Worm (Caenorhabditis elegans) whole organism, late embryonic: ENCODE data around the gene T28A11.22.

ENCODE experiments used
- C38D4.7 ChIP-seq: fragments of 200-800 bp; sonication (Bioruptor generic); optimal IDR thresholded peaks from 2 replicates; lab custom pipeline; 2018; ENCODE audit warnings: mild to moderate bottlenecking, missing genetic modification characterization, moderate library complexity, missing compliant biosample characterization
- F13H6.1 ChIP-seq: sonication (generic microtip); optimal IDR thresholded peaks from 2 replicates; lab custom pipeline; 2016; ENCODE audit warnings: missing genetic modification characterization, missing compliant biosample characterization
- K09A11.1 ChIP-seq: sonication (generic microtip); optimal IDR thresholded peaks from 2 replicates; lab custom pipeline; 2017; ENCODE audit warnings: antibody characterized with exemption, mild to moderate bottlenecking, missing genetic modification characterization, missing compliant biosample characterization; ENCODE audit not compliant: insufficient read depth
- T23F11.4 ChIP-seq: fragments of 200-800 bp; sonication (Bioruptor generic); optimal IDR thresholded peaks from 2 replicates; lab custom pipeline; 2018; ENCODE audit warnings: mild to moderate bottlenecking, missing genetic modification characterization, missing compliant biosample characterization
- Y22D7AL.16 ChIP-seq: sonication (generic microtip); optimal IDR thresholded peaks from 2 replicates; lab custom pipeline; 2016; ENCODE audit warnings: missing genetic modification characterization, missing compliant biosample characterization
- ceh-14 ChIP-seq: sonication (generic microtip); optimal IDR thresholded peaks from 2 replicates; lab custom pipeline; 2016; ENCODE audit warnings: missing genotype, missing genetic modification characterization, missing compliant biosample characterization
- ceh-19 ChIP-seq: fragments of 200-800 bp; sonication (Bioruptor generic); optimal IDR thresholded peaks from 2 replicates; lab custom pipeline; 2018; ENCODE audit warnings: mild to moderate bottlenecking, missing genetic modification characterization, missing compliant biosample characterization
- ceh-24 ChIP-seq: sonication (generic microtip); optimal IDR thresholded peaks from 2 replicates; lab custom pipeline; 2016; ENCODE audit warnings: mild to moderate bottlenecking, missing genetic modification characterization, missing compliant biosample characterization
- ceh-34 ChIP-seq: sonication (generic microtip); optimal IDR thresholded peaks from 2 replicates; lab custom pipeline; 2016; ENCODE audit warnings: mild to moderate bottlenecking, missing genetic modification characterization, missing compliant biosample characterization
- ceh-48 ChIP-seq: sonication (generic microtip); optimal IDR thresholded peaks from 2 replicates; lab custom pipeline; 2016; ENCODE audit warnings: missing genetic modification characterization, inconsistent platforms, missing compliant biosample characterization
- ceh-6 ChIP-seq: fragments of 200-800 bp; sonication (Bioruptor generic); optimal IDR thresholded peaks from 2 replicates; lab custom pipeline; 2018; ENCODE audit warnings: mild to moderate bottlenecking, missing genetic modification characterization, missing compliant biosample characterization
- ceh-9 ChIP-seq: sonication (generic microtip); optimal IDR thresholded peaks from 2 replicates; lab custom pipeline; 2016; ENCODE audit warnings: mild to moderate bottlenecking, missing genetic modification characterization, inconsistent platforms, missing compliant biosample characterization
- dmd-4 ChIP-seq: sonication (generic microtip); optimal IDR thresholded peaks from 2 replicates; lab custom pipeline; 2016; ENCODE audit warnings: borderline replicate concordance, missing genetic modification characterization, missing compliant biosample characterization
- gmeb-2 ChIP-seq: sonication (generic microtip); optimal IDR thresholded peaks from 2 replicates; lab custom pipeline; 2016; ENCODE audit warnings: missing genetic modification characterization, inconsistent platforms, missing compliant biosample characterization
- hlh-13 ChIP-seq: fragments of 200-800 bp; sonication (Bioruptor generic); optimal IDR thresholded peaks from 2 replicates; lab custom pipeline; 2018; ENCODE audit warnings: mild to moderate bottlenecking, missing genetic modification characterization, missing compliant biosample characterization
- hlh-30 ChIP-seq: sonication (generic microtip); optimal IDR thresholded peaks from 2 replicates; lab custom pipeline; 2017; ENCODE audit warnings: antibody characterized with exemption, missing genetic modification characterization, missing compliant biosample characterization; ENCODE audit not compliant: insufficient read depth
- hlh-8 ChIP-seq: sonication (generic microtip); optimal IDR thresholded peaks from 2 replicates; lab custom pipeline; 2016; ENCODE audit warnings: missing genotype, missing genetic modification characterization, missing compliant biosample characterization
- mec-3 ChIP-seq: sonication (generic microtip); optimal IDR thresholded peaks from 2 replicates; lab custom pipeline; 2016; ENCODE audit warnings: borderline replicate concordance, missing genetic modification characterization, missing compliant biosample characterization
- nfya-1 ChIP-seq: sonication (generic microtip); optimal IDR thresholded peaks from 2 replicates; lab custom pipeline; 2017; ENCODE audit warnings: missing genetic modification characterization, mild to moderate bottlenecking, missing compliant biosample characterization, antibody characterized with exemption, moderate library complexity
- nhr-11 ChIP-seq: fragments of 150-350 bp; optimal IDR thresholded peaks from 2 replicates; lab custom pipeline; 2014; ENCODE audit warnings: missing biosample characterization, missing genetic modification characterization
- nhr-232 ChIP-seq: sonication (generic microtip); optimal IDR thresholded peaks from 2 replicates; lab custom pipeline; 2016; ENCODE audit warnings: missing genetic modification characterization, missing compliant biosample characterization
- npax-4 ChIP-seq: sonication (generic microtip); optimal IDR thresholded peaks from 2 replicates; lab custom pipeline; 2016; ENCODE audit warnings: missing genetic modification characterization, missing compliant biosample characterization
- pha-2 ChIP-seq: sonication (generic microtip); optimal IDR thresholded peaks from 2 replicates; lab custom pipeline; 2017; ENCODE audit warnings: mild to moderate bottlenecking, missing genetic modification characterization, missing compliant biosample characterization
- pha-4 ChIP-seq: fragments of 150-350 bp; optimal IDR thresholded peaks from 2 replicates; lab custom pipeline; 2018; ENCODE audit warnings: missing biosample characterization, missing genetic modification reagents, missing genetic modification characterization
- sdc-2 ChIP-seq: sonication (generic microtip); optimal IDR thresholded peaks from 2 replicates; lab custom pipeline; 2016; ENCODE audit warnings: missing genotype, missing genetic modification characterization, missing compliant biosample characterization
- sox-2 ChIP-seq: fragments of 200-800 bp; sonication (Bioruptor generic); IDR thresholded peaks from 2 replicates; pipeline ENCODE4 v1.3.6; 2022; ENCODE audit warnings: missing genetic modification reagents, missing genetic modification characterization, missing compliant biosample characterization
- ttx-3 ChIP-seq: sonication (generic microtip); optimal IDR thresholded peaks from 2 replicates; lab custom pipeline; 2016; ENCODE audit warnings: missing genetic modification reagents, missing genetic modification characterization, missing compliant biosample characterization
- unc-3 ChIP-seq, 2 experiments: fragments of 200-800 bp in 1 of 2; sonication (Bioruptor generic) in 1 of 2; sonication (generic microtip) in 1 of 2; conservative IDR thresholded peaks in 1 of 2; optimal IDR thresholded peaks in 1 of 2; 2 replicates each; pipeline versions ENCODE4 v1.3.6 to Lab custom; 2016 to 2022; ENCODE audit warnings: missing compliant biosample characterization in 2 of 2, missing genetic modification characterization in 2 of 2, missing genetic modification reagents in 1 of 2
- unc-42 ChIP-seq: sonication (generic microtip); optimal IDR thresholded peaks from 2 replicates; lab custom pipeline; 2016; ENCODE audit warnings: missing genotype, missing genetic modification characterization, missing compliant biosample characterization
- unc-55 ChIP-seq: sonication (generic microtip); optimal IDR thresholded peaks from 2 replicates; lab custom pipeline; 2017; ENCODE audit warnings: missing biosample characterization, missing genetic modification reagents, missing genetic modification characterization
- unc-86 ChIP-seq: sonication (generic microtip); optimal IDR thresholded peaks from 2 replicates; lab custom pipeline; 2016; ENCODE audit warnings: missing genetic modification characterization, missing compliant biosample characterization
- zip-5 ChIP-seq: sonication (generic microtip); optimal IDR thresholded peaks from 2 replicates; lab custom pipeline; 2016; ENCODE audit warnings: missing genetic modification characterization, missing compliant biosample characterization
- ztf-16 ChIP-seq: sonication (generic microtip); optimal IDR thresholded peaks from 2 replicates; lab custom pipeline; 2017; ENCODE audit warnings: missing genetic modification characterization, missing compliant biosample characterization

The T28A11.22 gene

DNA sequence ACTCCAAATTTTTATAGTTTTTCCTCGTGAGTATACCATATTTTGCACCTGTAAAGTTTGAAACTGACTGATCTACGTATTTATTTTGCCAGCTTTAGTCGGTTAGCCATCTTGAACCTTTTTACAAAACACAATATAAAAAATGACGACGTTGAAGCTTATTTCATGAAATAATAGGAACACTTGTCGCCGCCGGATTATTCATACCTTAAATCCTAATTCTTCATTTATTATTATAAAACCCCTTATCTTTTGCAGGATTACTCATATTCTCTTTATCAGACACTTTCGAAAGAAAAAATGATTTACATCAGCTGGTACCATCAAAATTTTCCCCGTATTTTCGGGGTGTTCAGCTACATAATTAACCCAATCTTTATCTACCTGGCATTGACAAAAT is 9.9 kb upstream of the T28A11.22 start, which contains the start of gene srj-8:
Gene srj-8, plus strand, starts transcription at position 301 of the 400 bp plus-strand sequence.
- TF ChIP-seq F13H6.1 (tag; lab: Kevin White, UChicago) (no peak), dmd-4 (tag; lab: Kevin White, UChicago) (no peak), sox-2 (GFP tag; lab: Robert Waterston, UW) (no peak), T23F11.4 (GFP tag; lab: Kevin White, UChicago) (no peak), K09A11.1 (no peak), ceh-24 (tag; lab: Kevin White, UChicago) (no peak), ceh-9 (tag; lab: Kevin White, UChicago) (no peak), hlh-30 (no peak)

- TF ChIP-seq Y22D7AL.16 (tag; lab: Kevin White, UChicago) = no peak
- no peak for TF ChIP-seq mec-3
- no peak for TF ChIP-seq C38D4.7 (GFP tag; lab: Kevin White, UChicago)
- TF ChIP-seq ztf-16 = no peak
- no peak for TF ChIP-seq T23F11.4 (GFP tag; lab: Kevin White, UChicago)
Measured at ce11 chrV:3250153-3250552, 7.2 kb upstream of the T28A11.22 start, which contains the start of gene T28A11.13. TSS of gene T28A11.13 (minus strand) at chrV:3250253.

- TF ChIP-seq hlh-13 (GFP tag; lab: Kevin White, UChicago) (no peak), ceh-34 (tag; lab: Kevin White, UChicago) (no peak), ceh-6 (GFP tag; lab: Kevin White, UChicago) (no peak), pha-4 (tag; lab: Kevin White, UChicago) (no peak), ceh-14 (tag; lab: Kevin White, UChicago) (no peak), sdc-2 (tag; lab: Kevin White, UChicago) (no peak), unc-3 (GFP tag; conservative IDR thresholded peaks at IDR 0.05; lab: Robert Waterston, UW) (no peak), unc-3 (tag; optimal IDR thresholded peaks at IDR 0.05; lab: Kevin White, UChicago) (no peak)
Measured at ce11 chrV:3256051-3256450, 1.3 kb upstream of the T28A11.22 start, which contains the start of gene srt-63. TSS of gene srt-63 (minus strand) at chrV:3256151.

- TF ChIP-seq nhr-232 (no peak), nfya-1 (tag; lab: Kevin White, UChicago) (no peak), hlh-8 (peak; percentile 30), ceh-19 (GFP tag; lab: Kevin White, UChicago) (no peak), hlh-30 (peak; percentile 37), F13H6.1 (tag; lab: Kevin White, UChicago) (no peak)
Measured at ce11 chrV:3256809-3257208, 568 bp upstream of the T28A11.22 start.

DNA sequence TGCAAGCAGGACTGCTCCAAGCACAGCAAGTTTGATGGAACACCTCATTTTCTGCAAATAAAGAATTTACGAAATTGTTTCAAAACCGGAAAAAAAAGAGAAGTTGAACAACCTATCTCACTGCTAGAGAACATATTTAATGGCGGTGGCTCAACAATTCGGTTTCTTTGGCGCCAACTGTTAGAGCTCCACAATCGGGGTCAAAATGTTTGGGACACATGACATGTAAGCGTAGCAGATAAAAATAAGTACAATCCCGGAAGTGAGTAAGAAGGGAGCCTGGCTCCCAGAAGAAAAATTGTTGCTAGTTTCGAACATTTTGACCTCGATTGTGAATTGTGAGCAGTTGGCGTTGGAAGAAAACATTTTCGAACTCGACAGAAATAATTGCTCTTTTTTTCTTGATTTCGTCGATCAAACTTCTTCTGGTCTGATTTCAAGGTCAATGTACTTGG is 1.8 kb downstream of the T28A11.22 start, which contains the start of gene T28A11.16:
Gene T28A11.16, minus strand, starts transcription at position 51 of the 455 bp plus-strand sequence.
- TF ChIP-seq unc-42 (no peak), unc-86 (no peak), unc-55 (GFP tag; lab: Kevin White, UChicago) (no peak), npax-4 (tag; lab: Kevin White, UChicago) (no peak), ceh-19 (GFP tag; lab: Kevin White, UChicago) (no peak), gmeb-2 (tag; lab: Kevin White, UChicago) (no peak), K09A11.1 (no peak), ttx-3 (no peak), sox-2 (GFP tag; lab: Robert Waterston, UW) (no peak), ceh-48 (tag; lab: Kevin White, UChicago) (no peak), ztf-16 (no peak), pha-2 (tag; lab: Kevin White, UChicago) (no peak), nhr-11 (tag; lab: Kevin White, UChicago) (no peak), zip-5 (tag; lab: Kevin White, UChicago) (no peak)
